Fruit fly (Drosophila melanogaster): Measurements from ENCODE around the gene CG31106.

- no peak for TF ChIP-seq CG12071 (GFP tag; optimal IDR thresholded peaks at IDR 0.05)
- TF ChIP-seq CG30020 (tag; optimal IDR thresholded peaks at IDR 0.05), result no peak
- TF ChIP-seq dm (GFP tag; optimal IDR thresholded peaks at IDR 0.05), result no peak
Observed at dm6 chr3R:25245052-25245813, 29.1 kb downstream of the CG31106 start, which contains the start of gene bam.

All from whole organism, embryonic.